Fruit fly (Drosophila melanogaster) whole organism, embryonic: ENCODE data around the gene CG17264.

Source experiments
- Atf3 ChIP-seq: fragments of 200-800 bp; sonication (Bioruptor generic); optimal IDR thresholded peaks from 3 replicates; lab custom pipeline; 2016; ENCODE audit warnings: missing biosample characterization, missing genetic modification characterization
- CG10431 ChIP-seq: fragments of 200-800 bp; sonication (Bioruptor generic); optimal IDR thresholded peaks from 3 replicates; lab custom pipeline; 2018; ENCODE audit warnings: missing biosample characterization, mild to moderate bottlenecking, missing genetic modification characterization
- CG10462 ChIP-seq: fragments of 200-800 bp; sonication (Bioruptor generic); optimal IDR thresholded peaks from 2 replicates; lab custom pipeline; 2016; ENCODE audit warnings: missing biosample characterization, missing genetic modification characterization
- CG11456 ChIP-seq: fragments of 200-800 bp; sonication (Bioruptor generic); IDR thresholded peaks from 3 replicates; pipeline ENCODE4 v1.3.6; 2022; ENCODE audit warnings: missing biosample characterization, missing genetic modification characterization
- CG11696 ChIP-seq: fragments of 200-800 bp; sonication (Bioruptor generic); IDR thresholded peaks from 2 replicates; pipeline ENCODE4 v1.3.6; 2022; ENCODE audit warnings: missing biosample characterization, missing genetic modification characterization
- CG14710 ChIP-seq: fragments of 200-800 bp; sonication (Bioruptor generic); optimal IDR thresholded peaks from 3 replicates; lab custom pipeline; 2019; ENCODE audit warnings: missing biosample characterization, mild to moderate bottlenecking, missing genetic modification characterization, moderate library complexity
- CG14965 ChIP-seq: fragments of 200-800 bp; sonication (Bioruptor generic); optimal IDR thresholded peaks from 2 replicates; lab custom pipeline; 2016; ENCODE audit warnings: missing biosample characterization, missing genetic modification characterization, borderline replicate concordance
- CG15073 ChIP-seq: fragments of 200-800 bp; sonication (Bioruptor generic); optimal IDR thresholded peaks from 2 replicates; lab custom pipeline; 2016; ENCODE audit warnings: missing biosample characterization, missing genetic modification characterization
- CG1832 ChIP-seq: fragments of 200-800 bp; sonication (Bioruptor generic); optimal IDR thresholded peaks from 2 replicates; lab custom pipeline; 2017; ENCODE audit warnings: missing biosample characterization, mild to moderate bottlenecking, missing genetic modification characterization, inconsistent platforms
- CG31388 ChIP-seq: fragments of 200-800 bp; sonication (Bioruptor generic); optimal IDR thresholded peaks from 2 replicates; lab custom pipeline; 2016; ENCODE audit warnings: missing biosample characterization, missing genetic modification characterization
- CG34224 ChIP-seq: fragments of 200-800 bp; sonication (Bioruptor generic); IDR thresholded peaks from 3 replicates; pipeline ENCODE4 v1.3.6; 2022; ENCODE audit warnings: missing biosample characterization, missing genetic modification characterization; ENCODE audit not compliant: partially characterized antibody
- CG34376 ChIP-seq: fragments of 200-800 bp; sonication (Bioruptor generic); optimal IDR thresholded peaks from 2 replicates; lab custom pipeline; 2018; ENCODE audit warnings: missing biosample characterization, mild to moderate bottlenecking, missing genetic modification characterization
- CG3838 ChIP-seq: fragments of 200-800 bp; sonication (Bioruptor generic); optimal IDR thresholded peaks from 3 replicates; lab custom pipeline; 2016; ENCODE audit warnings: missing biosample characterization, missing genetic modification characterization
- CG5953 ChIP-seq: fragments of 200-800 bp; sonication (Bioruptor generic); IDR thresholded peaks from 2 replicates; pipeline ENCODE4 v1.3.6; 2022; ENCODE audit warnings: missing biosample characterization, missing genetic modification characterization
- CG7987 ChIP-seq: fragments of 200-800 bp; sonication (Bioruptor generic); optimal IDR thresholded peaks from 2 replicates; lab custom pipeline; 2018; ENCODE audit warnings: missing biosample characterization, mild to moderate bottlenecking, missing genetic modification characterization, moderate library complexity
- CG8944 ChIP-seq: fragments of 200-800 bp; sonication (Bioruptor generic); optimal IDR thresholded peaks from 3 replicates; lab custom pipeline; 2016; ENCODE audit warnings: missing biosample characterization, missing genetic modification characterization
- Camta ChIP-seq: fragments of 200-800 bp; sonication (Bioruptor generic); optimal IDR thresholded peaks from 2 replicates; lab custom pipeline; 2016; ENCODE audit warnings: missing biosample characterization, missing genetic modification characterization
- D ChIP-seq, 2 experiments: fragments of 200-800 bp in 1 of 2; fragments of >200 bp in 1 of 2; sonication (Bioruptor generic) in 1 of 2; optimal IDR thresholded peaks; 2 replicates in 1 of 2; 3 replicates in 1 of 2; lab custom pipeline; 2017; ENCODE audit warnings: mild to moderate bottlenecking in 1 of 2, missing biosample characterization in 1 of 2, missing genetic modification characterization in 1 of 2, missing genetic modification reagents in 1 of 2
- Doc2 ChIP-seq: fragments of 200-800 bp; sonication (Bioruptor generic); IDR thresholded peaks from 2 replicates; pipeline ENCODE4 v1.3.6; 2022; ENCODE audit warnings: missing biosample characterization, missing genetic modification characterization
- GATAe ChIP-seq: fragments of 200-800 bp; sonication (Bioruptor generic); conservative IDR thresholded peaks from 2 replicates; pipeline ENCODE4 v1.3.6; 2022; ENCODE audit warnings: missing biosample characterization, missing genetic modification characterization
- MESR4 ChIP-seq: fragments of 200-800 bp; sonication (Bioruptor generic); optimal IDR thresholded peaks from 2 replicates; lab custom pipeline; 2018; ENCODE audit warnings: missing biosample characterization, mild to moderate bottlenecking, missing genetic modification characterization, moderate library complexity
- Med ChIP-seq: fragments of 200-800 bp; sonication (Bioruptor generic); peaks from one replicate; lab custom pipeline; 2016; ENCODE audit warnings: missing biosample characterization, missing genetic modification characterization, mild to moderate bottlenecking, inconsistent platforms, moderate library complexity
- Nf-YC ChIP-seq: fragments of 200-800 bp; optimal IDR thresholded peaks from 3 replicates; lab custom pipeline; 2019; ENCODE audit warnings: missing biosample characterization, mild to moderate bottlenecking, missing genetic modification characterization, moderate library complexity
- Vsx1 ChIP-seq: fragments of 200-800 bp; sonication (Bioruptor generic); optimal IDR thresholded peaks from 2 replicates; lab custom pipeline; 2017; ENCODE audit warnings: missing biosample characterization, mild to moderate bottlenecking, missing genetic modification characterization, missing genetic modification reagents
- YL-1 ChIP-seq: fragments of 200-800 bp; sonication (Bioruptor generic); optimal IDR thresholded peaks from 3 replicates; lab custom pipeline; 2017; ENCODE audit warnings: missing biosample characterization, mild to moderate bottlenecking, missing genetic modification characterization
- ab ChIP-seq: fragments of 200-800 bp; sonication (Bioruptor generic); optimal IDR thresholded peaks from 2 replicates; lab custom pipeline; 2016; ENCODE audit warnings: missing biosample characterization, missing genetic modification characterization
- abd-A ChIP-seq: fragments of 200-800 bp; sonication (Bioruptor generic); optimal IDR thresholded peaks from 3 replicates; lab custom pipeline; 2019; ENCODE audit warnings: missing biosample characterization, mild to moderate bottlenecking, missing genetic modification characterization, moderate library complexity
- ara ChIP-seq: fragments of 200-800 bp; sonication (Bioruptor generic); IDR thresholded peaks from 2 replicates; pipeline ENCODE4 v1.3.6; 2022; ENCODE audit warnings: missing biosample characterization, missing genetic modification characterization
- bowl ChIP-seq: fragments of 200-800 bp; sonication (Bioruptor generic); IDR thresholded peaks from 2 replicates; pipeline ENCODE4 v1.3.6; 2022; ENCODE audit warnings: missing biosample characterization, missing genetic modification characterization
- cato ChIP-seq: fragments of 200-800 bp; sonication (Bioruptor generic); optimal IDR thresholded peaks from 2 replicates; lab custom pipeline; 2016; ENCODE audit warnings: missing biosample characterization, missing genetic modification characterization, borderline replicate concordance
- cg ChIP-seq: fragments of 200-800 bp; sonication (Bioruptor generic); optimal IDR thresholded peaks from 3 replicates; lab custom pipeline; 2019; ENCODE audit warnings: missing biosample characterization, mild to moderate bottlenecking, missing genetic modification characterization, moderate library complexity
- disco-r ChIP-seq: fragments of 200-800 bp; sonication (Bioruptor generic); optimal IDR thresholded peaks from 2 replicates; lab custom pipeline; 2016; ENCODE audit warnings: missing biosample characterization, missing genetic modification characterization
- emc ChIP-seq: fragments of 200-800 bp; sonication (Bioruptor generic); optimal IDR thresholded peaks from 2 replicates; lab custom pipeline; 2016; ENCODE audit warnings: missing biosample characterization, missing genetic modification characterization
- exex ChIP-seq: fragments of 200-800 bp; sonication (Bioruptor generic); optimal IDR thresholded peaks from 4 replicates; lab custom pipeline; 2018; ENCODE audit warnings: missing biosample characterization, mild to moderate bottlenecking, missing genetic modification characterization, moderate library complexity
- grn ChIP-seq: fragments of 200-800 bp; sonication (Bioruptor generic); optimal IDR thresholded peaks from 3 replicates; lab custom pipeline; 2017; ENCODE audit warnings: missing biosample characterization, missing genetic modification characterization
- hb ChIP-seq: fragments of 200-800 bp; sonication (Bioruptor generic); IDR thresholded peaks from 3 replicates; pipeline ENCODE4 v1.3.6; 2022; ENCODE audit warnings: missing biosample characterization, missing genetic modification characterization; ENCODE audit not compliant: partially characterized antibody
- insv ChIP-seq, 2 experiments: fragments of 200-800 bp; sonication (Bioruptor generic); optimal IDR thresholded peaks; 3 replicates each; lab custom pipeline; 2016 to 2018; ENCODE audit warnings: missing biosample characterization in 2 of 2, missing genetic modification characterization in 2 of 2
- lilli ChIP-seq: fragments of 200-800 bp; sonication (Bioruptor generic); optimal IDR thresholded peaks from 3 replicates; lab custom pipeline; 2016; ENCODE audit warnings: missing biosample characterization, missing genetic modification characterization
- mirr ChIP-seq: fragments of 200-800 bp; sonication (Bioruptor generic); optimal IDR thresholded peaks from 3 replicates; lab custom pipeline; 2018; ENCODE audit warnings: missing biosample characterization, mild to moderate bottlenecking, missing genetic modification characterization
- nom ChIP-seq: fragments of 200-800 bp; sonication (Bioruptor generic); optimal IDR thresholded peaks from 2 replicates; lab custom pipeline; 2017; ENCODE audit warnings: missing biosample characterization, missing genetic modification characterization, mild to moderate bottlenecking, moderate library complexity, missing genetic modification reagents
- odd ChIP-seq: fragments of 200-800 bp; sonication (Bioruptor generic); optimal IDR thresholded peaks from 2 replicates; lab custom pipeline; 2017; ENCODE audit warnings: missing biosample characterization, mild to moderate bottlenecking, missing genetic modification characterization
- otp ChIP-seq: fragments of 200-800 bp; sonication (Bioruptor generic); IDR thresholded peaks from 3 replicates; pipeline ENCODE4, ENCODE4 v1.3.6; 2022; ENCODE audit warnings: missing biosample characterization, missing genetic modification characterization
- pfk ChIP-seq: fragments of 200-800 bp; sonication (Bioruptor generic); optimal IDR thresholded peaks from 2 replicates; lab custom pipeline; 2018; ENCODE audit warnings: missing biosample characterization, mild to moderate bottlenecking, missing genetic modification characterization, moderate library complexity
- ro ChIP-seq: fragments of 200-800 bp; sonication (Bioruptor generic); IDR thresholded peaks from 2 replicates; pipeline ENCODE4 v1.3.6; 2022; ENCODE audit warnings: missing biosample characterization, missing genetic modification characterization
- tna ChIP-seq: fragments of 200-800 bp; sonication (Bioruptor generic); IDR thresholded peaks from 2 replicates; pipeline ENCODE4 v1.3.6; 2022; ENCODE audit warnings: missing biosample characterization, missing genetic modification characterization; ENCODE audit not compliant: partially characterized antibody
- twi ChIP-seq: fragments of 200-800 bp; optimal IDR thresholded peaks from 2 replicates; lab custom pipeline; 2019; ENCODE audit warnings: missing biosample characterization, mild to moderate bottlenecking, missing genetic modification characterization, moderate library complexity
- unpg ChIP-seq: fragments of 200-800 bp; sonication (Bioruptor generic); optimal IDR thresholded peaks from 3 replicates; lab custom pipeline; 2018; ENCODE audit warnings: missing biosample characterization, mild to moderate bottlenecking, missing genetic modification characterization, moderate library complexity

The CG17264 gene

DNA sequence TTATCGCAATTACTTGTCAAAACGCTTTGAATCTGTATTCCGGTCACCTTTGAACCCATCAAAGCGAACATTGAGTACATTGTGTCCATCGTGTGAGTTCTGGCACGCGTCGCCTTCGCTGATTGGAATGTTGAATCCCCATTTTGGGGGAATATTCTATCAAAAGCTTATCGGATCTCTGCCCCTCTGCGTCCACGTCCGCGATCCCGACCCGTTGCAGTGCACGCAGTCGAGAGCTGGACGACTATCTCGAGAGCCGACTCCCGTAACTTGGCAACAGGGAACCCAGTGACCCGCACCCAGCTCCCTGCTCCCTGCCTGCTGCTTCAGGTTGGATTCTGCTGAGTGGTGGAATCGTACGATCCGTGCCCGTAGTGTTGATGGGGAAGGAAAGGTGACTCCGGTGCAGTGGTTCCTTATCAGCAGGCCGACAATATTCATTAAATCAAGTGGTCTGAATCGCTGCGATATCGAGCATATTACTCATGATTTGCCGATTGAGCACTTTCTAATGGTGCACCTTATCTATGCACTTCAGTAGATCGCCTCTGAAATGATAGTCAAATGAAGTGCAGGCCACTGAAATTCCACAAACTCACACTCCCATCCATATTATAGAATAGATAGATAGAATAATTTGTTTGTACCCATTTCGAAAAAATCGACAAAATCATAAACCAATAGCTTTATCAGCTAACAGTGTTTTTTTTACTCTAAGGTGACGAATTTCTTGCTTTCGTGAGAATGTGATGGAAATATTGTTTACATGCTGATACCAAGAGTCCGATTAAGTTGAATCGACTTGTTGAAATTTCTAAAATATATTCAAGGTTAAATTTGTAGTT lies 26.6 kb downstream of the CG17264 start:
- TF ChIP-seq ro (GFP tag; lab: Robert Waterston, UW) (no peak), MESR4 (GFP tag; lab: Kevin White, UChicago) (no peak), Doc2 (GFP tag; lab: Robert Waterston, UW) (no peak), twi (tag; lab: Kevin White, UChicago) (no peak), Camta (no peak), CG8944 (GFP tag; lab: Kevin White, UChicago) (no peak), GATAe (GFP tag; lab: Robert Waterston, UW) (peak; percentile 9; the same call in 1 of the 2 replicates), CG5953 (GFP tag; lab: Robert Waterston, UW) (no peak), insv (GFP tag; optimal IDR thresholded peaks at IDR 0.05; lab: Kevin White, UChicago) (no peak), CG11696 (GFP tag; lab: Robert Waterston, UW) (no peak), CG1832 (GFP tag; lab: Kevin White, UChicago) (no peak), exex (tag; lab: Kevin White, UChicago) (peak; percentile 81), mirr (GFP tag; lab: Kevin White, UChicago) (peak; percentile 25), emc (no peak), CG34376 (peak; percentile 58), CG11456 (GFP tag; lab: Robert Waterston, UW) (peak; percentile 69; the same call in 2 of the 3 replicates), CG15073 (GFP tag; lab: Kevin White, UChicago) (no peak), Med (GFP tag; lab: Kevin White, UChicago) (peak; percentile 47), grn (GFP tag; lab: Kevin White, UChicago) (peak; percentile 81), CG7987 (peak; percentile 0), pfk (no peak), tna (GFP tag; lab: Robert Waterston, UW) (no peak)
- TF ChIP-seq, all 482 proteins: peak for 8

DNA sequence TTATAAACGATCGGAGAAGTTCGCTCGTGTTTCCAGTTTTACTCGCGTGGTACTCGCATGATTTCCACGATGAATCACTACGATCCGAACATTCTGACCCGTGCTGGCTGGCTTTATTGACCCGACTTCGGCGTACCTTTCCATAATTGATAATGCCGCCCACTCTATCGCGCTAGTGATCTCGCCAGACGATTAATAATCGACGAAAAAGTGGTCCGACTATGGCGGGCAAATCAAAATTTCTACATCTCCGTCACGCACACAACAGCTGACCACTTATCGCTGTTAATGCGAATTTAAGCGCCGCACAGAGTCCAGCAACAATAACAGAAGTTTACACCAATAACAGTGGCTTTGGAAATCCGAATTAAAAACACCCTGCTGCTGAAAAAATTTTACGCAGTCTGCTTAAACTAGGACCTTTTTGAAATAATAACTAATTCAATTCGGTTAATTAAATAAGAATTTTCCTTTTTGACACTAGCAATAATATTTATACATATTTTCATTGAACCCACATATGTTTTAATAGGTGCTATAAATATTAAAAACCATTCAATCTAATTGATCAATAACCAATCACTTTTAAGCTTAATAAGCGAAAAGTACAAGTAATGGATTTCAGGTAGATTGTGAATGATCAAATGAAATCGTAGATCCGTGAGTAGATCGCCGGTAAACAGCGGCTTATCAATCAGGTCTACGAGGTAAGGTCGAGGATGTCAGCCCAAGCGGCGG lies 37.6 kb downstream of the CG17264 start:
- no peak for TF ChIP-seq bowl (GFP tag; lab: Robert Waterston, UW)
- TF ChIP-seq CG10462 (GFP tag; lab: Kevin White, UChicago): no peak
- TF ChIP-seq CG34224 (GFP tag; lab: Robert Waterston, UW): peak; percentile 24; the same call in 1 of the 3 replicates
- TF ChIP-seq unpg (GFP tag; lab: Kevin White, UChicago): peak; percentile 6
- TF ChIP-seq hb (GFP tag; lab: Robert Waterston, UW): no peak
- TF ChIP-seq YL-1: no peak
- no peak for TF ChIP-seq Atf3 (GFP tag; lab: Kevin White, UChicago)
- no peak for TF ChIP-seq abd-A (tag; lab: Kevin White, UChicago)
- TF ChIP-seq D (optimal IDR thresholded peaks at IDR 0.05; lab: Kevin White, UChicago): no peak
- TF ChIP-seq D (GFP tag; optimal IDR thresholded peaks at IDR 0.05; lab: Kevin White, UChicago): no peak
- TF ChIP-seq lilli (GFP tag; lab: Kevin White, UChicago): peak; percentile 50
- no peak for TF ChIP-seq disco-r (GFP tag; lab: Kevin White, UChicago)
- peak; percentile 15 for TF ChIP-seq CG14710 (tag; lab: Kevin White, UChicago)
- TF ChIP-seq ab (GFP tag; lab: Kevin White, UChicago): no peak
- no peak for TF ChIP-seq odd (GFP tag; lab: Kevin White, UChicago)
- TF ChIP-seq Vsx1 (GFP tag; lab: Kevin White, UChicago): no peak
- no peak for TF ChIP-seq CG10431
- TF ChIP-seq cato (GFP tag; lab: Kevin White, UChicago): no peak
- no peak for TF ChIP-seq CG31388 (GFP tag; lab: Kevin White, UChicago)
- TF ChIP-seq CG3838: no peak
- TF ChIP-seq Nf-YC: no peak
- no peak for TF ChIP-seq nom
- no peak for TF ChIP-seq CG14965 (GFP tag; lab: Kevin White, UChicago)
- TF ChIP-seq otp (GFP tag; lab: Robert Waterston, UW): no peak
- TF ChIP-seq ara (GFP tag; lab: Robert Waterston, UW): 0 out of 2 replicates have a peak, but pooled peaks have one; percentile 25
- no peak for TF ChIP-seq cg (GFP tag; lab: Kevin White, UChicago)
